Worm (Caenorhabditis elegans) whole organism, L3 larva: ENCODE measurements around the gene tmed-10.

ENCODE experiments used
- ama-1 ChIP-seq: fragments of 150-350 bp; optimal IDR thresholded peaks from 2 replicates; lab custom pipeline; 2018
- ceh-82 ChIP-seq: fragments of 150-350 bp; optimal IDR thresholded peaks from 2 replicates; lab custom pipeline; 2014; ENCODE audit warnings: missing biosample characterization, missing genetic modification characterization
- lin-39 ChIP-seq: fragments of 150-350 bp; optimal IDR thresholded peaks from 2 replicates; lab custom pipeline; 2018; ENCODE audit warnings: missing biosample characterization, missing genetic modification reagents, missing genetic modification characterization
- mdl-1 ChIP-seq: fragments of 150-350 bp; optimal IDR thresholded peaks from 2 replicates; lab custom pipeline; 2014; ENCODE audit warnings: missing biosample characterization, missing genetic modification characterization
- nhr-11 ChIP-seq: fragments of 150-350 bp; optimal IDR thresholded peaks from 2 replicates; lab custom pipeline; 2014; ENCODE audit warnings: missing biosample characterization, missing genetic modification characterization
- nhr-12 ChIP-seq: fragments of 150-350 bp; optimal IDR thresholded peaks from 2 replicates; lab custom pipeline; 2014; ENCODE audit warnings: missing biosample characterization, missing genetic modification characterization
- skn-1 ChIP-seq: fragments of 150-350 bp; optimal IDR thresholded peaks from 2 replicates; lab custom pipeline; 2014; ENCODE audit warnings: missing biosample characterization, missing genetic modification characterization
- tbx-2 ChIP-seq: sonication (generic microtip); optimal IDR thresholded peaks from 2 replicates; lab custom pipeline; 2016; ENCODE audit warnings: mild to moderate bottlenecking, missing genetic modification characterization, missing compliant biosample characterization

DNA sequence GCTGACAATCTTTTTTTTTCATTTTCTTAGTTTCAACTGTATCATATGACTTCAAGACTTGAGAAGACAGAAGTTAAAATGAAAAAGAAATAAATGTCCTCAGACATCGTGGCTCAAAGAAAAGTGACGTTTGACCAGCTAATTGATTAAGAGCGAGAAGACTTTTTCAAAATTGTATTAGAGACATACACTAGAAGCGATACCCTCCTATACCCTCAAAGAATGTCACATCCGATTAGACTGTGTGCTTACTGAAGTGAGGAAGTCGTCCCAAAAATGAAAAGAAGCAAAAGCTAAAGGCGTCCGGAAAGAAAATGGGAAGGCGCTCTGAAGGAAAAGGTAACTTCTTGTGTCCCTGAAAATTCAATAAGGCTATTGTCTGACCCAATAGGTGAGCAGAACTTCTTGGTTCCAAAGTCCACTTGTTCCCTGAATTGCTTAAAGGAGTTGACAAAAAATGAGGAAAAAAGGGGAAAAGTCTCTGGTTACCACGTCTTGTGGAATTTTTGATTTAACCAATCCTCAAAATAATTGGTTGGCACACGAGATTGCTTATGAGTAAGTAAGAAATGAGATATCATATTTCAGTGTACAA is 45.6 kb upstream of the tmed-10 start:
- TF ChIP-seq mdl-1 (tag; lab: Kevin White, UChicago) (no peak), ama-1 (lab: Kevin White, UChicago) (no peak), ceh-82 (no peak), tbx-2 (no peak), lin-39 (tag; lab: Kevin White, UChicago) (no peak), nhr-12 (tag; lab: Kevin White, UChicago) (no peak), nhr-11 (tag; lab: Kevin White, UChicago) (no peak), skn-1 (tag; lab: Kevin White, UChicago) (no peak)
